Worm (Caenorhabditis elegans) whole organism, late embryonic: Measurements from ENCODE around the gene lim-6.

Source experiments
- F13H6.1 ChIP-seq: sonication (generic microtip); optimal IDR thresholded peaks from 2 replicates; lab custom pipeline; 2016; ENCODE audit warnings: missing genetic modification characterization, missing compliant biosample characterization
- T23F11.4 ChIP-seq: fragments of 200-800 bp; sonication (Bioruptor generic); optimal IDR thresholded peaks from 2 replicates; lab custom pipeline; 2018; ENCODE audit warnings: mild to moderate bottlenecking, missing genetic modification characterization, missing compliant biosample characterization
- Y22D7AL.16 ChIP-seq: sonication (generic microtip); optimal IDR thresholded peaks from 2 replicates; lab custom pipeline; 2016; ENCODE audit warnings: missing genetic modification characterization, missing compliant biosample characterization
- ahr-1 ChIP-seq: sonication (generic microtip); optimal IDR thresholded peaks from 2 replicates; lab custom pipeline; 2016; ENCODE audit warnings: missing genetic modification characterization, missing compliant biosample characterization
- ama-1 ChIP-seq: fragments of 150-350 bp; optimal IDR thresholded peaks from 2 replicates; lab custom pipeline; 2014
- ceh-14 ChIP-seq: sonication (generic microtip); optimal IDR thresholded peaks from 2 replicates; lab custom pipeline; 2016; ENCODE audit warnings: missing genotype, missing genetic modification characterization, missing compliant biosample characterization
- ceh-22 ChIP-seq: sonication (generic microtip); optimal IDR thresholded peaks from 2 replicates; lab custom pipeline; 2017; ENCODE audit warnings: missing biosample characterization, missing genetic modification characterization
- ceh-24 ChIP-seq: sonication (generic microtip); optimal IDR thresholded peaks from 2 replicates; lab custom pipeline; 2016; ENCODE audit warnings: mild to moderate bottlenecking, missing genetic modification characterization, missing compliant biosample characterization
- ceh-30 ChIP-seq: fragments of 150-350 bp; optimal IDR thresholded peaks from 2 replicates; lab custom pipeline; 2014; ENCODE audit warnings: missing biosample characterization, missing genetic modification characterization
- ceh-31 ChIP-seq: sonication (generic microtip); optimal IDR thresholded peaks from 2 replicates; lab custom pipeline; 2016; ENCODE audit warnings: missing genetic modification characterization, missing compliant biosample characterization
- ceh-45 ChIP-seq: fragments of 200-800 bp; sonication (Bioruptor generic); IDR thresholded peaks from 2 replicates; pipeline ENCODE4 v1.3.6; 2022; ENCODE audit warnings: missing genetic modification reagents, missing genetic modification characterization, missing compliant biosample characterization
- ceh-48 ChIP-seq: sonication (generic microtip); optimal IDR thresholded peaks from 2 replicates; lab custom pipeline; 2016; ENCODE audit warnings: missing genetic modification characterization, inconsistent platforms, missing compliant biosample characterization
- ceh-9 ChIP-seq: sonication (generic microtip); optimal IDR thresholded peaks from 2 replicates; lab custom pipeline; 2016; ENCODE audit warnings: mild to moderate bottlenecking, missing genetic modification characterization, inconsistent platforms, missing compliant biosample characterization
- che-1 ChIP-seq: sonication (generic microtip); optimal IDR thresholded peaks from 2 replicates; lab custom pipeline; 2016; ENCODE audit warnings: mild to moderate bottlenecking, missing genetic modification characterization, missing compliant biosample characterization
- dve-1 ChIP-seq: sonication (generic microtip); optimal IDR thresholded peaks from 2 replicates; lab custom pipeline; 2017; ENCODE audit warnings: antibody characterized with exemption, mild to moderate bottlenecking, missing genetic modification characterization, missing compliant biosample characterization
- elt-4 ChIP-seq: sonication (generic microtip); optimal IDR thresholded peaks from 2 replicates; lab custom pipeline; 2016; ENCODE audit warnings: missing genetic modification characterization, missing compliant biosample characterization
- fkh-6 ChIP-seq: sonication (generic microtip); optimal IDR thresholded peaks from 2 replicates; lab custom pipeline; 2016; ENCODE audit warnings: missing genetic modification characterization, missing compliant biosample characterization
- gmeb-2 ChIP-seq: sonication (generic microtip); optimal IDR thresholded peaks from 2 replicates; lab custom pipeline; 2016; ENCODE audit warnings: missing genetic modification characterization, inconsistent platforms, missing compliant biosample characterization
- hlh-13 ChIP-seq: fragments of 200-800 bp; sonication (Bioruptor generic); optimal IDR thresholded peaks from 2 replicates; lab custom pipeline; 2018; ENCODE audit warnings: mild to moderate bottlenecking, missing genetic modification characterization, missing compliant biosample characterization
- hlh-30 ChIP-seq: sonication (generic microtip); optimal IDR thresholded peaks from 2 replicates; lab custom pipeline; 2017; ENCODE audit warnings: antibody characterized with exemption, missing genetic modification characterization, missing compliant biosample characterization; ENCODE audit not compliant: insufficient read depth
- hlh-8 ChIP-seq: sonication (generic microtip); optimal IDR thresholded peaks from 2 replicates; lab custom pipeline; 2016; ENCODE audit warnings: missing genotype, missing genetic modification characterization, missing compliant biosample characterization
- madf-2 ChIP-seq: sonication (generic microtip); optimal IDR thresholded peaks from 2 replicates; lab custom pipeline; 2017; ENCODE audit warnings: missing genetic modification characterization, missing compliant biosample characterization
- mec-3 ChIP-seq: sonication (generic microtip); optimal IDR thresholded peaks from 2 replicates; lab custom pipeline; 2016; ENCODE audit warnings: borderline replicate concordance, missing genetic modification characterization, missing compliant biosample characterization
- nfya-1 ChIP-seq: sonication (generic microtip); optimal IDR thresholded peaks from 2 replicates; lab custom pipeline; 2017; ENCODE audit warnings: missing genetic modification characterization, mild to moderate bottlenecking, missing compliant biosample characterization, antibody characterized with exemption, moderate library complexity
- odd-2 ChIP-seq: sonication (generic microtip); optimal IDR thresholded peaks from 2 replicates; lab custom pipeline; 2017; ENCODE audit warnings: antibody characterized with exemption, mild to moderate bottlenecking, missing genetic modification characterization, missing compliant biosample characterization
- pag-3 ChIP-seq: sonication (generic microtip); optimal IDR thresholded peaks from 2 replicates; lab custom pipeline; 2016; ENCODE audit warnings: missing compliant biosample characterization, missing genetic modification characterization, borderline replicate concordance
- pax-1 ChIP-seq: fragments of 150-350 bp; optimal IDR thresholded peaks from 2 replicates; lab custom pipeline; 2014; ENCODE audit warnings: missing biosample characterization, missing genetic modification characterization
- pros-1 ChIP-seq: fragments of 150-350 bp; optimal IDR thresholded peaks from 2 replicates; lab custom pipeline; 2014; ENCODE audit warnings: missing biosample characterization, missing genetic modification reagents, missing genetic modification characterization
- ref-2 ChIP-seq: sonication (generic microtip); optimal IDR thresholded peaks from 2 replicates; lab custom pipeline; 2016; ENCODE audit warnings: missing genetic modification characterization, missing compliant biosample characterization
- rnt-1 ChIP-seq: sonication (generic microtip); optimal IDR thresholded peaks from 2 replicates; lab custom pipeline; 2016; ENCODE audit warnings: missing genetic modification characterization, missing compliant biosample characterization
- sdc-2 ChIP-seq: sonication (generic microtip); optimal IDR thresholded peaks from 2 replicates; lab custom pipeline; 2016; ENCODE audit warnings: missing genotype, missing genetic modification characterization, missing compliant biosample characterization
- tbx-2 ChIP-seq: sonication (generic microtip); optimal IDR thresholded peaks from 2 replicates; lab custom pipeline; 2016; ENCODE audit warnings: missing genetic modification characterization, missing compliant biosample characterization
- unc-3 ChIP-seq, 2 experiments: fragments of 200-800 bp in 1 of 2; sonication (Bioruptor generic) in 1 of 2; sonication (generic microtip) in 1 of 2; conservative IDR thresholded peaks in 1 of 2; optimal IDR thresholded peaks in 1 of 2; 2 replicates each; pipeline versions ENCODE4 v1.3.6 to Lab custom; 2016 to 2022; ENCODE audit warnings: missing compliant biosample characterization in 2 of 2, missing genetic modification characterization in 2 of 2, missing genetic modification reagents in 1 of 2
- unc-42 ChIP-seq: sonication (generic microtip); optimal IDR thresholded peaks from 2 replicates; lab custom pipeline; 2016; ENCODE audit warnings: missing genotype, missing genetic modification characterization, missing compliant biosample characterization
- unc-55 ChIP-seq: sonication (generic microtip); optimal IDR thresholded peaks from 2 replicates; lab custom pipeline; 2017; ENCODE audit warnings: missing biosample characterization, missing genetic modification reagents, missing genetic modification characterization

lim-6 gene

ce11 chrX:1030867-1031266 is 41.4 kb upstream of the lim-6 start:
- no peak for TF ChIP-seq madf-2 (tag; lab: Kevin White, UChicago)
- TF ChIP-seq hlh-13 (GFP tag; lab: Kevin White, UChicago): no peak
- TF ChIP-seq nfya-1 (tag; lab: Kevin White, UChicago): no peak
- TF ChIP-seq mec-3 (tag; lab: Kevin White, UChicago): no peak
- no peak for TF ChIP-seq F13H6.1 (tag; lab: Kevin White, UChicago)
- no peak for TF ChIP-seq ceh-14
- no peak for TF ChIP-seq ama-1 (lab: Kevin White, UChicago)
- TF ChIP-seq T23F11.4 (GFP tag; lab: Kevin White, UChicago): no peak
- no peak for TF ChIP-seq hlh-30 (tag; lab: Kevin White, UChicago)
- no peak for TF ChIP-seq fkh-6 (tag; lab: Kevin White, UChicago)
- TF ChIP-seq sdc-2: no peak
- no peak for TF ChIP-seq pag-3 (tag; lab: Kevin White, UChicago)
- TF ChIP-seq ceh-45 (GFP tag; lab: Robert Waterston, UW): no peak
- TF ChIP-seq tbx-2 (tag; lab: Kevin White, UChicago): no peak

DNA sequence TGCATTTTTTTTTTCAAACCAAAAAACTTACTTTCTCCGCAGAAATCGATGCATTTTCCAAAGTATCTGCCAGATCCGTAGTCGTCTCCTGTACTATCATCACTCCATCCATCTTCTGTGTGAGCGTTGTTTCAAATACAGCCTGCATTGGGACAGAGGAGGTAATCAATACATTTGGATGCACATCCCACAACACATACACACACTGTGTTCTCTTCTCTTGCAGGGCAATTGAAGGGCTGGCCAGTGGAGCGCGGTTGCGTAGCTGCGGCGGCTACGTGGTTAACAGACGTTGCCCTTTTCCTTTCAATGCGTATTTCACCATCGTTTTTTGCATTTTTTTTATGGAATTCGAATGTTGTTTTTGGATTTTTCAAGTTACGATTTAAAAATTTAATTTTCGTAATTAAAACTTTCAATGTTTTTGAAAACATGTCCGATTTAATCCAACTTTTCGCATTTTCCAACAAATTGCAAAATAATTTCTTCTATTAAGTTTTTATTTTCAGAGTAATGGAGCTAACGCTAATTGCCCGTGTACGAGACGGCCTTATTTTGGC is 37.1 kb upstream of the lim-6 start, which contains the start of the genes stau-1 and sec-22:
Gene stau-1 (minus strand): TSS at position 248 of the 560 bp plus-strand sequence.
Gene sec-22 (plus strand): TSS at position 510 of the 560 bp plus-strand sequence.
- TF ChIP-seq odd-2 (tag; lab: Kevin White, UChicago) (no peak), hlh-8 (tag; lab: Kevin White, UChicago) (no peak), F13H6.1 (tag; lab: Kevin White, UChicago) (no peak), pax-1 (tag; lab: Kevin White, UChicago) (no peak), ceh-31 (peak; percentile 60), elt-4 (tag; lab: Kevin White, UChicago) (no peak), ahr-1 (no peak), Y22D7AL.16 (no peak), ceh-48 (tag; lab: Kevin White, UChicago) (peak; percentile 76), ceh-30 (no peak), unc-42 (tag; lab: Kevin White, UChicago) (peak; percentile 25), ref-2 (no peak), unc-55 (no peak), tbx-2 (tag; lab: Kevin White, UChicago) (peak; percentile 15), ceh-22 (tag; lab: Kevin White, UChicago) (no peak), madf-2 (tag; lab: Kevin White, UChicago) (no peak), pros-1 (tag; lab: Kevin White, UChicago) (no peak), hlh-30 (tag; lab: Kevin White, UChicago) (no peak), rnt-1 (tag; lab: Kevin White, UChicago) (no peak), nfya-1 (tag; lab: Kevin White, UChicago) (peak; percentile 1), ceh-9 (tag; lab: Kevin White, UChicago) (no peak), sdc-2 (peak; percentile 51)
- TF ChIP-seq, all 69 proteins: peak for 6

ce11 chrX:1038347-1038746 is 33.9 kb upstream of the lim-6 start, which contains the start of gene F55A4.7:
Gene F55A4.7 (minus strand): TSS chrX:1038447.
- TF ChIP-seq che-1 (tag; lab: Kevin White, UChicago) (no peak), hlh-30 (tag; lab: Kevin White, UChicago) (no peak), madf-2 (tag; lab: Kevin White, UChicago) (no peak), gmeb-2 (tag; lab: Kevin White, UChicago) (no peak), hlh-13 (GFP tag; lab: Kevin White, UChicago) (no peak), dve-1 (tag; lab: Kevin White, UChicago) (no peak), ceh-24 (tag; lab: Kevin White, UChicago) (no peak), tbx-2 (tag; lab: Kevin White, UChicago) (no peak), sdc-2 (no peak), nfya-1 (tag; lab: Kevin White, UChicago) (no peak), unc-3 (GFP tag; conservative IDR thresholded peaks at IDR 0.05; lab: Robert Waterston, UW) (no peak), unc-3 (tag; optimal IDR thresholded peaks at IDR 0.05; lab: Kevin White, UChicago) (no peak), odd-2 (tag; lab: Kevin White, UChicago) (no peak)
